Worm (Caenorhabditis elegans) whole organism, young adult: ENCODE results near the gene sti-1.
A peak's percentile ranks its signal among the peaks of the same experiment; 100 is the strongest.

Experiments used
- B0019.2 ChIP-seq: fragments of 200-800 bp; sonication (Bioruptor generic); conservative IDR thresholded peaks from 2 replicates; pipeline ENCODE4 v1.3.6; 2022; ENCODE audit warnings: missing genetic modification reagents, missing genetic modification characterization, missing compliant biosample characterization
- B0261.1 ChIP-seq: sonication (generic microtip); optimal IDR thresholded peaks from 2 replicates; lab custom pipeline; 2016; ENCODE audit warnings: mild to moderate bottlenecking, missing genetic modification characterization, moderate library complexity, missing compliant biosample characterization
- F10E7.11 ChIP-seq: sonication (generic microtip); optimal IDR thresholded peaks from 2 replicates; lab custom pipeline; 2017; ENCODE audit warnings: mild to moderate bottlenecking, missing genetic modification characterization, moderate library complexity, missing compliant biosample characterization
- F22D6.2 ChIP-seq: sonication (generic microtip); optimal IDR thresholded peaks from 2 replicates; lab custom pipeline; 2016; ENCODE audit warnings: mild to moderate bottlenecking, missing genetic modification characterization, missing compliant biosample characterization
- F37B4.10 ChIP-seq: fragments of 200-800 bp; sonication (Bioruptor generic); IDR thresholded peaks from 2 replicates; pipeline ENCODE4 v1.3.6; 2022; ENCODE audit warnings: missing genetic modification characterization, missing compliant biosample characterization
- F55B11.4 ChIP-seq: sonication (generic microtip); optimal IDR thresholded peaks from 2 replicates; lab custom pipeline; 2016; ENCODE audit warnings: missing compliant biosample characterization, missing genetic modification characterization, borderline replicate concordance; ENCODE audit not compliant: insufficient read depth
- F57C9.4 ChIP-seq: sonication (generic microtip); optimal IDR thresholded peaks from 2 replicates; lab custom pipeline; 2017; ENCODE audit warnings: mild to moderate bottlenecking, missing genetic modification characterization, missing compliant biosample characterization
- T26A5.8 ChIP-seq: sonication (generic microtip); optimal IDR thresholded peaks from 2 replicates; lab custom pipeline; 2016; ENCODE audit warnings: missing genetic modification characterization, missing compliant biosample characterization
- Y53F4B.3 ChIP-seq: fragments of 200-800 bp; sonication (Bioruptor generic); IDR thresholded peaks from 2 replicates; pipeline ENCODE4 v1.3.6; 2022; ENCODE audit warnings: missing genetic modification reagents, missing genetic modification characterization, missing compliant biosample characterization
- Y67H2A.10 ChIP-seq: fragments of 200-800 bp; sonication (Bioruptor generic); conservative IDR thresholded peaks from 2 replicates; pipeline ENCODE4 v1.3.6; 2022; ENCODE audit warnings: missing genetic modification reagents, missing genetic modification characterization, missing compliant biosample characterization
- ama-1 ChIP-seq, 3 experiments: fragments of 150-350 bp in 1 of 3; sonication (generic microtip) in 2 of 3; optimal IDR thresholded peaks; 2 replicates each; lab custom pipeline; 2014 to 2018; ENCODE audit warnings: missing biosample characterization in 2 of 3, missing genetic modification characterization in 2 of 3, missing genetic modification reagents in 2 of 3
- aptf-2 ChIP-seq: fragments of 200-800 bp; sonication (Bioruptor generic); conservative IDR thresholded peaks from 2 replicates; pipeline ENCODE4 v1.3.6; 2022; ENCODE audit warnings: missing genetic modification reagents, missing genetic modification characterization, missing compliant biosample characterization
- cebp-2 ChIP-seq: fragments of 200-800 bp; sonication (Bioruptor generic); IDR thresholded peaks from 2 replicates; pipeline ENCODE4 v1.3.6; 2022; ENCODE audit warnings: missing genetic modification characterization, missing compliant biosample characterization
- ceh-27 ChIP-seq: fragments of 200-800 bp; sonication (Bioruptor generic); optimal IDR thresholded peaks from 2 replicates; lab custom pipeline; 2018; ENCODE audit warnings: mild to moderate bottlenecking, missing genetic modification characterization, moderate library complexity, missing compliant biosample characterization
- ceh-40 ChIP-seq: fragments of 200-800 bp; sonication (Bioruptor generic); IDR thresholded peaks from 2 replicates; pipeline ENCODE4 v1.3.6; 2022; ENCODE audit warnings: missing genetic modification characterization, missing compliant biosample characterization
- ceh-58 ChIP-seq: fragments of 200-800 bp; sonication (Bioruptor generic); IDR thresholded peaks from 2 replicates; pipeline ENCODE4 v1.3.6; 2022; ENCODE audit warnings: missing genetic modification characterization, missing compliant biosample characterization
- chd-7 ChIP-seq: sonication (generic microtip); optimal IDR thresholded peaks from 2 replicates; lab custom pipeline; 2016; ENCODE audit warnings: mild to moderate bottlenecking, missing genetic modification characterization, moderate library complexity, missing compliant biosample characterization
- efl-1 ChIP-seq: fragments of 150-350 bp; optimal IDR thresholded peaks from 2 replicates; lab custom pipeline; 2014; ENCODE audit warnings: missing biosample characterization, missing genetic modification reagents, missing genetic modification characterization
- egrh-3 ChIP-seq: fragments of 200-800 bp; sonication (Bioruptor generic); IDR thresholded peaks from 2 replicates; pipeline ENCODE4 v1.3.6; 2022; ENCODE audit warnings: missing genetic modification reagents, missing genetic modification characterization, missing compliant biosample characterization
- him-1 ChIP-seq: sonication (generic microtip); optimal IDR thresholded peaks from 2 replicates; lab custom pipeline; 2016; ENCODE audit warnings: missing genotype, missing genetic modification reagents, missing genetic modification characterization, missing compliant biosample characterization
- hlh-12 ChIP-seq: sonication (generic microtip); optimal IDR thresholded peaks from 2 replicates; lab custom pipeline; 2016; ENCODE audit warnings: missing genetic modification characterization, missing compliant biosample characterization
- hrde-1 ChIP-seq: sonication (generic microtip); optimal IDR thresholded peaks from 2 replicates; lab custom pipeline; 2016; ENCODE audit warnings: missing genetic modification characterization, mild to moderate bottlenecking, missing compliant biosample characterization, moderate library complexity, missing genotype, missing genetic modification reagents, borderline replicate concordance
- lag-1 ChIP-seq: fragments of 200-800 bp; sonication (Bioruptor generic); IDR thresholded peaks from 2 replicates; pipeline ENCODE4 v1.3.6; 2022; ENCODE audit warnings: missing genetic modification reagents, missing genetic modification characterization, missing compliant biosample characterization
- let-526 ChIP-seq: fragments of 200-800 bp; sonication (Bioruptor generic); IDR thresholded peaks from 2 replicates; pipeline ENCODE4 v1.3.6; 2022; ENCODE audit warnings: missing genetic modification reagents, missing genetic modification characterization, missing compliant biosample characterization
- lin-40 ChIP-seq: sonication (generic microtip); optimal IDR thresholded peaks from 2 replicates; lab custom pipeline; 2016; ENCODE audit warnings: missing genetic modification characterization, mild to moderate bottlenecking, missing compliant biosample characterization, missing genotype, missing genetic modification reagents
- lsl-1 ChIP-seq: fragments of 200-800 bp; sonication (Bioruptor generic); optimal IDR thresholded peaks from 2 replicates; lab custom pipeline; 2018; ENCODE audit warnings: mild to moderate bottlenecking, missing genetic modification characterization, moderate library complexity, missing compliant biosample characterization
- madf-10 ChIP-seq: sonication (generic microtip); optimal IDR thresholded peaks from 2 replicates; lab custom pipeline; 2016; ENCODE audit warnings: mild to moderate bottlenecking, missing genetic modification characterization, missing compliant biosample characterization
- madf-8 ChIP-seq: fragments of 200-800 bp; sonication (Bioruptor generic); conservative IDR thresholded peaks from 2 replicates; pipeline ENCODE4 v1.3.6; 2022; ENCODE audit warnings: missing genetic modification reagents, missing genetic modification characterization, missing compliant biosample characterization
- mel-28 ChIP-seq: sonication (generic microtip); optimal IDR thresholded peaks from 2 replicates; lab custom pipeline; 2016; ENCODE audit warnings: borderline replicate concordance, mild to moderate bottlenecking, missing genetic modification characterization, missing compliant biosample characterization
- mxl-1 ChIP-seq: sonication (generic microtip); optimal IDR thresholded peaks from 2 replicates; lab custom pipeline; 2016; ENCODE audit warnings: missing genetic modification characterization, missing compliant biosample characterization
- nhr-120 ChIP-seq: fragments of 200-800 bp; sonication (Bioruptor generic); IDR thresholded peaks from 2 replicates; pipeline ENCODE4 v1.3.6; 2022; ENCODE audit warnings: missing genetic modification characterization, missing compliant biosample characterization
- nhr-27 ChIP-seq: fragments of 200-800 bp; sonication (Bioruptor generic); optimal IDR thresholded peaks from 2 replicates; lab custom pipeline; 2018; ENCODE audit warnings: mild to moderate bottlenecking, missing genetic modification characterization, moderate library complexity, missing compliant biosample characterization
- pbrm-1 ChIP-seq: fragments of 200-800 bp; sonication (Bioruptor generic); IDR thresholded peaks from 2 replicates; pipeline ENCODE4 v1.3.6; 2022; ENCODE audit warnings: missing genetic modification reagents, missing genetic modification characterization, missing compliant biosample characterization
- pha-4 ChIP-seq: fragments of 150-350 bp; sonication (generic microtip); optimal IDR thresholded peaks from 2 replicates; lab custom pipeline; 2014; ENCODE audit warnings: missing biosample characterization, missing genetic modification reagents, missing genetic modification characterization
- rcor-1 ChIP-seq: fragments of 200-800 bp; sonication (Bioruptor generic); IDR thresholded peaks from 2 replicates; pipeline ENCODE4 v1.3.6; 2022; ENCODE audit warnings: missing genetic modification reagents, missing genetic modification characterization, missing compliant biosample characterization
- sdz-38 ChIP-seq: sonication (generic microtip); optimal IDR thresholded peaks from 2 replicates; lab custom pipeline; 2016; ENCODE audit warnings: missing genotype, missing genetic modification characterization, missing compliant biosample characterization
- snpc-1.3 ChIP-seq: sonication (generic microtip); optimal IDR thresholded peaks from 2 replicates; lab custom pipeline; 2017; ENCODE audit warnings: missing genetic modification characterization, mild to moderate bottlenecking, missing compliant biosample characterization, antibody characterized with exemption, moderate library complexity, missing genotype, missing genetic modification reagents; ENCODE audit not compliant: insufficient read depth
- snpc-3.4 ChIP-seq: sonication (generic microtip); optimal IDR thresholded peaks from 2 replicates; lab custom pipeline; 2017; ENCODE audit warnings: missing genetic modification characterization, mild to moderate bottlenecking, missing compliant biosample characterization, antibody characterized with exemption, moderate library complexity, missing genotype, missing genetic modification reagents
- snpc-4 ChIP-seq, 5 experiments: fragments of 150-350 bp in 1 of 5; sonication (generic microtip) in 4 of 5; optimal IDR thresholded peaks; 2 replicates each; lab custom pipeline; 2014 to 2018; ENCODE audit warnings: missing genetic modification characterization in 5 of 5, missing biosample characterization in 3 of 5, antibody characterized with exemption in 2 of 5, mild to moderate bottlenecking in 2 of 5, missing compliant biosample characterization in 2 of 5, missing genotype in 2 of 5, moderate library complexity in 2 of 5, missing genetic modification reagents in 1 of 5
- tbp1 ChIP-seq: fragments of 200-800 bp; sonication (Bioruptor generic); optimal IDR thresholded peaks from 2 replicates; lab custom pipeline; 2018; ENCODE audit warnings: mild to moderate bottlenecking, missing genetic modification characterization, missing compliant biosample characterization
- tbx-9 ChIP-seq: sonication (generic microtip); optimal IDR thresholded peaks from 2 replicates; lab custom pipeline; 2016; ENCODE audit warnings: borderline replicate concordance, missing genetic modification characterization, inconsistent platforms, missing compliant biosample characterization
- unc-130 ChIP-seq: sonication (generic microtip); optimal IDR thresholded peaks from 2 replicates; lab custom pipeline; 2016; ENCODE audit warnings: missing genetic modification reagents, missing genetic modification characterization, missing compliant biosample characterization
- zim-3 ChIP-seq: sonication (generic microtip); optimal IDR thresholded peaks from 2 replicates; lab custom pipeline; 2017; ENCODE audit warnings: mild to moderate bottlenecking, missing genetic modification characterization, moderate library complexity, missing compliant biosample characterization
- ztf-18 ChIP-seq: sonication (generic microtip); optimal IDR thresholded peaks from 2 replicates; lab custom pipeline; 2016; ENCODE audit warnings: missing genotype, mild to moderate bottlenecking, missing genetic modification characterization, missing compliant biosample characterization
- ztf-22 ChIP-seq: fragments of 200-800 bp; sonication (Bioruptor generic); optimal IDR thresholded peaks from 2 replicates; lab custom pipeline; 2018; ENCODE audit warnings: mild to moderate bottlenecking, missing genetic modification characterization, moderate library complexity, missing compliant biosample characterization
- ztf-26 ChIP-seq: sonication (generic microtip); optimal IDR thresholded peaks from 2 replicates; lab custom pipeline; 2017; ENCODE audit warnings: missing genetic modification characterization, missing compliant biosample characterization
- ztf-28 ChIP-seq: fragments of 200-800 bp; sonication (Bioruptor generic); IDR thresholded peaks from 2 replicates; pipeline ENCODE4 v1.3.6; 2022; ENCODE audit warnings: missing genetic modification reagents, missing genetic modification characterization, missing compliant biosample characterization
- ztf-3 ChIP-seq: fragments of 200-800 bp; sonication (Bioruptor generic); optimal IDR thresholded peaks from 2 replicates; lab custom pipeline; 2018; ENCODE audit warnings: mild to moderate bottlenecking, missing genetic modification characterization, missing compliant biosample characterization

The sti-1 gene

DNA sequence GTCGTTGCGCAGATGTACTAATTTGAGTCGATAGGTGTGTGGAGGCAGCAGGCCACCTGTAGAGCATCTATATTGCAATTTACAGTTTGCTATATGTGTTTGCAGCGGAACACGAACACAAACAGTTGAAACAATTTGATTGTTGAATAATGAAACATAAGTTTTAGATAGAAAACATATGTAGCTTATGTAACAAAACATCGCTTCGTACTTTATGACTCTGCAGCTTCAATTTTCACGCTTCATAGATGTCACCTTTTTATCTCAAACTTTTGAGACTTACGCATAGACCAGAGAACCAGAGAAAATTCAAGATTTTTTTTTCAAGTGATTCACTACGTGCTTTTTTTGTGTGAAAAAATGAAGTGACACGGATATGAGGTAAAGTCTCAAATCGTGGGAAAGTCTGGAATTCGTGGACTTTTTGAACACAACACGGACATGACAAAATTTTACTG lies 49.4 kb upstream of the sti-1 start, which contains the start of gene fbxb-72 (continued):
- TF ChIP-seq sdz-38 (tag; lab: Kevin White, UChicago) (no peak), pbrm-1 (peak; percentile 52), egrh-3 (GFP tag; lab: Robert Waterston, UW) (no peak), lag-1 (GFP tag; lab: Robert Waterston, UW) (no peak), F10E7.11 (tag; lab: Kevin White, UChicago) (no peak), snpc-4 (GFP tag; optimal IDR thresholded peaks at IDR 0.05; lab: Kevin White, UChicago) (no peak), snpc-4 (tag; optimal IDR thresholded peaks at IDR 0.05; lab: Kevin White, UChicago) (peak in 3 of 4 experiments; percentile 1 to 41 (median 34)), F37B4.10 (GFP tag; lab: Robert Waterston, UW) (no peak), ama-1 (optimal IDR thresholded peaks at IDR 0.05; lab: Kevin White, UChicago) (peak; percentile 96), ama-1 (GFP tag; optimal IDR thresholded peaks at IDR 0.05; lab: Kevin White, UChicago) (no peak), ztf-26 (tag; lab: Kevin White, UChicago) (peak; percentile 68), mxl-1 (tag; lab: Kevin White, UChicago) (no peak), ztf-3 (no peak), Y53F4B.3 (GFP tag; lab: Robert Waterston, UW) (no peak), pha-4 (tag; lab: Kevin White, UChicago) (peak; percentile 94), F22D6.2 (tag; lab: Kevin White, UChicago) (peak; percentile 85), ceh-58 (GFP tag; lab: Robert Waterston, UW) (no peak), cebp-2 (GFP tag; lab: Robert Waterston, UW) (no peak), B0019.2 (GFP tag; lab: Robert Waterston, UW) (no peak), hlh-12 (tag; lab: Kevin White, UChicago) (no peak), madf-10 (tag; lab: Kevin White, UChicago) (peak; percentile 66), ceh-40 (GFP tag; lab: Robert Waterston, UW) (no peak), tbx-9 (tag; lab: Kevin White, UChicago) (no peak), tbp1 (peak; percentile 51), aptf-2 (GFP tag; lab: Robert Waterston, UW) (no peak), mel-28 (tag; lab: Kevin White, UChicago) (no peak), hrde-1 (tag; lab: Kevin White, UChicago) (no peak), unc-130 (no peak), ztf-28 (no peak), T26A5.8 (no peak), nhr-27 (peak; percentile 5), lsl-1 (GFP tag; lab: Kevin White, UChicago) (no peak), chd-7 (tag; lab: Kevin White, UChicago) (peak; percentile 77), rcor-1 (GFP tag; lab: Robert Waterston, UW) (no peak), F55B11.4 (tag; lab: Kevin White, UChicago) (no peak), ztf-18 (tag; lab: Kevin White, UChicago) (no peak), let-526 (0 out of 2 replicates have a peak, but pooled peaks have one; percentile 11), B0261.1 (tag; lab: Kevin White, UChicago) (no peak), snpc-1.3 (tag; lab: Kevin White, UChicago) (peak; percentile 64), ceh-27 (GFP tag; lab: Kevin White, UChicago) (peak; percentile 22), ztf-22 (peak; percentile 65), Y67H2A.10 (no peak), zim-3 (tag; lab: Kevin White, UChicago) (peak; percentile 46), madf-8 (GFP tag; lab: Robert Waterston, UW) (no peak), F57C9.4 (peak; percentile 85), nhr-120 (GFP tag; lab: Robert Waterston, UW) (0 out of 2 replicates have a peak, but pooled peaks have one; percentile 59), snpc-3.4 (tag; lab: Kevin White, UChicago) (no peak), lin-40 (tag; lab: Kevin White, UChicago) (peak; percentile 75), him-1 (tag; lab: Kevin White, UChicago) (no peak), efl-1 (GFP tag; lab: Kevin White, UChicago) (no peak)
